Fruit fly (Drosophila melanogaster): ENCODE results near the gene loh.
A peak's percentile ranks its signal among the peaks of the same experiment; 100 is the strongest.

Gene loh

DNA sequence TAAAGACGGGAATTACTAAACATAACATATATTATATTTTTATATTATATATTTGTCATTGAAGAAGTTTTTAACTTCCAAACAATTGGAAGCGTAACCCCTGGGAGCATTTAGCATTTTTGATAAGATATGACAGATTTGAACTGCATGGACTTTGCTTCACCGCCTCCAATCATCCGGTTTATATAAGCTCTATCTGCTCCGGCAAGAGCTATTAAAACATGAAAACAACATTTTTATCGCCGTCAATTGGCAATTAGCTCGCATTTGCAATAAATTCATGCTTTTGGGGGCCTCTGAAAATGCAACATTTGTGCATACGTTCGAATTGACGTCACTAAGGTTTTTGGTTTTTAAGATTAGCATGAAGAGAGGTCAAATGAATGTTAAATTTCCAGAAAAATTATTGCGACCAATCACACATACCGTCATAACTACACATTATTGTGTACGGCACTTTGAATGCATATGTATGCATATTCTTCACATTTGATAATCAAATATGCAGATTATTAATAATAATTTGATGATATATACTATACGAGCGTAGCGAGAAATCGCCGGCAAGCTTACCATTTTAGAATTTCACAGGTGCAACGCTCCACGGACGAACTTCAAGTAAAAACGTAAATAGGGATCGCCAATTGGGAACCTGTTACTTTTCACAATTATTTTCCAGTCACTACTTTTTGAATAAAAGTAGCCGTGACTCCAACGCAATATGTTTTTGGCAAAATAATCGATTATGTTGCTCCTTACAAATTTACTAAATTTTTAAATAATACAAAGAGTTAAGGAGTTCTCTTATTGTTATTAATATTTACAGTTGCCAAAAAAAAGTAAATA is 46.5 kb upstream of the loh start, which contains the start of gene Mdh1:
Gene Mdh1 (minus strand): TSS at position 691 of the 846 bp plus-strand sequence.
- peak; percentile 11 to 40 for TF ChIP-seq ss (GFP tag; optimal IDR thresholded peaks at IDR 0.05)
- TF ChIP-seq vri (GFP tag; optimal IDR thresholded peaks at IDR 0.05), result peak; percentile 55
- TF ChIP-seq Eip93F (GFP tag; optimal IDR thresholded peaks at IDR 0.05), result peak; percentile 18
- no peak for TF ChIP-seq CG6276 (GFP tag; optimal IDR thresholded peaks at IDR 0.05)
- no peak for TF ChIP-seq lz (GFP tag; optimal IDR thresholded peaks at IDR 0.05)
- peak; percentile 64 for TF ChIP-seq Eip78C (GFP tag)
- TF ChIP-seq Hr4 (GFP tag; optimal IDR thresholded peaks at IDR 0.05), result no peak
- no peak for TF ChIP-seq CG11294 (GFP tag; IDR thresholded peaks at IDR 0.05)
- peak; percentile 4 for TF ChIP-seq CG6808 (GFP tag; optimal IDR thresholded peaks at IDR 0.05)

DNA sequence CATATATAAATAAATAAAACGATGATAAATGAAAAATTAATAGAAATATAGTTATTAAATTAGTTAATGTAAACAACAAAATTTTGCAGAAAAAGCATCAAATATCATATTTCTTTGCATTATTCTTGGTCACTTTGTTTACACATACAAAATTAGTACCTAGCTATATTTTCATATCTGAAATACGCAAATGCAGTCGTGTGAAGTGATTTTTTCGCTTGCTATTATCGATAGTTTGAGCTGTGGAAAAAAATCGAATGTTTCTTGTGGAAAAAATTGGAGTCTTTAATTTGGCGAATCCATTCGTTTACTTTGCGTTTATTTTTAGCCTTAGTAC is 45.9 kb upstream of the loh start, which contains the start of gene Cnot4:
Gene Cnot4 (plus strand): TSS at position 229 of the 337 bp plus-strand sequence.
- TF ChIP-seq Met (GFP tag; optimal IDR thresholded peaks at IDR 0.05), result no peak
- TF ChIP-seq CG8319 (GFP tag; optimal IDR thresholded peaks at IDR 0.05), result no peak
- TF ChIP-seq CG11902 (GFP tag; optimal IDR thresholded peaks at IDR 0.05), result no peak
- no peak for TF ChIP-seq CG15336 (GFP tag; IDR thresholded peaks at IDR 0.05)
- TF ChIP-seq dsx (GFP tag; optimal IDR thresholded peaks at IDR 0.05; ENCODE audit: poor library complexity, severe bottlenecking), result no peak
- no peak for TF ChIP-seq Hr39 (GFP tag; optimal IDR thresholded peaks at IDR 0.05)
- no peak for TF ChIP-seq salr (GFP tag; optimal IDR thresholded peaks at IDR 0.05)

DNA sequence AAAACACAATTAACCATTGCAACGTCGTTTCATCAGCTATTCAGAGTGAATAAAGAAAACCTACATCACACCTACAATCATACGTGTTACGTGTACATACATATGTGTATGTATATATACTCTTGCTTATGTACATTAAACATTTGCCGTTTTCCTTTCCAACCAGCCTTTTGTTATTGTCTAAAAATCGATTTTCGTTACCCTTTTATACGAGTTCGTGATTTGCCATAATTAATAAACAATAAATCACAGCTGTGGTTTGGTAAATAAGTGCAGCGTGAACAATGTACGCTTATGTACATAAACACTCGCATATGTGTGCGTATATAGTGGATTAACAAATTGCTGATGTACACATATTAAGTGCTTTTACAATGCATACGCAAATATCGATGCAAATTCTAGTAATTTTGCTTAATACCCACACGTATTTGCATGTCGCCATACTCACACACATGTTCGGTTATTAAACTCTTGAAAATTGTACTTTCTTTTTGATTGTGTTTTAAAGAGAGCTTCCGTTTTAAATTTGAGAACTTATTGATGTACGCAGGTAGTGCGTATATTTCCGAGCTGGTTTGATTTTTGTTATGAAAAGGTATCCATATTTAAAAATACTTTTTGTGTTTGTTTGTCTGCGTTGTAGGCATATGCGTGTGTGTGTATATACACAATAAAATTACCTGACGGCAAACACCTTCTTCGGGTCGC is 45.3 kb upstream of the loh start:
- TF ChIP-seq spab (GFP tag; optimal IDR thresholded peaks at IDR 0.05), result no peak
- peak; percentile 46 for TF ChIP-seq Eip78C (GFP tag)
- no peak for TF ChIP-seq CG11294 (GFP tag; IDR thresholded peaks at IDR 0.05)
- no peak for TF ChIP-seq achi (GFP tag; optimal IDR thresholded peaks at IDR 0.05)
- peak; percentile 50 for TF ChIP-seq vri (GFP tag; optimal IDR thresholded peaks at IDR 0.05)
- peak; percentile 14 for TF ChIP-seq esn (GFP tag; optimal IDR thresholded peaks at IDR 0.05)
- TF ChIP-seq fkh (GFP tag; optimal IDR thresholded peaks at IDR 0.05), result peak; percentile 83
- TF ChIP-seq ss (GFP tag; optimal IDR thresholded peaks at IDR 0.05), result peak in 1 of 2 experiments; percentile 72
- peak; percentile 28 for TF ChIP-seq topi (GFP tag; optimal IDR thresholded peaks at IDR 0.05)

DNA sequence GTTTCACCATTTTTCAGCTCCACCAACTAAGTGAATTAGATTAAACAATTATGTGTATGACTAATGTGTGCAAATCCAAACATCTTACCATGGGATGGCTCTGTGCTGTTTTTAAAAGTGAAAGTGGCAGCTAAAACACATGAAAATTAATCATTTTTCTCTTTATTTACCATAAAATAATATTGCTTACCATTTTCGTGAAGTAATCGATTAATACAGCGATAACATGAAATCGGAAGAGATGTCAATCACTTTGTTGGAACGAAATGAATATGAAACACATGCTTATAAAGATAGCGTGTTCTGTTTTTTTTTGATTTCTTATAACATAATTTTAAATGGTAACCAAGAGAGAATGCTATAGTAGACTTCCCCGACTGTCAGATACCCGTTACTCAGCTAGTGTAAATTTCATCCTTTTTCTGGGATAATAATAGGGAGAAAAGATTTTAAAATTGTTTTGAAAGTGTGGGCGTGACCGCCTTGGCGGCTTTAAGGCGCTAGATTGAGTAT is 38.5 kb upstream of the loh start:
- peak; percentile 50 for TF ChIP-seq Eip78C (GFP tag)
- peak; percentile 78 for TF ChIP-seq CG10669 (GFP tag; optimal IDR thresholded peaks at IDR 0.05)
- peak; percentile 9 for TF ChIP-seq fkh (GFP tag; optimal IDR thresholded peaks at IDR 0.05)
- TF ChIP-seq CG11294 (GFP tag; IDR thresholded peaks at IDR 0.05), result no peak
- TF ChIP-seq esn (GFP tag; optimal IDR thresholded peaks at IDR 0.05), result no peak

DNA sequence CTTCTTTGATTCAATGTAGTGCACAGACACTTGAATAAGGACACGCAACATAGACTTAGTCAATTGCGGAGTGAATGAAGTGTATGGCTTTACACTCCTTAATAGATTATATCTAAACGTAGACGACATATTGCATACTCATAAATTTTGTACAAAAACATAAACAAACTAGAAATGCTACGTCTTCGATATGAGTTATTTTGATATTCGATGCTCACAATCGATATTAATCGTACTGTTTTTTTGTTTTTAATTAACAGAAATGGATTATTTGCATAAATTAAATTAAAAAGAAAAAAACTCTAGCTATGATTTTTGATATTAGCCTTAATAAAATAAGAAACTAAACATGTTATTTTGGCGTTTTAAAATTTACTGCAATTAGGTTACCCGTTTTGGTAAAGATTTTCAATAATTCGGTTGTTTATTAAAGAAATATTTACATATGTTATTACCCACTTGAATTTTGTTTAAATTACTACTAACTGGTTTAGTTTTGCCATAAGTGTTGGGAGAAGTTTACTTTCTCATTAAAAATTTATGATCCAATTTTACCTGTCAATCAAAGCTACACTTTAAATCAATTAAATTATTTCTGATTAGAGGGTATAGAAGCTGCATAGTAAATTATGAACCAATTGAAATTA is 37.2 kb upstream of the loh start, which contains the start of the genes CG17768, LSm-4 and Ir31a:
Gene CG17768 (minus strand): TSS at position 196 of the 647 bp plus-strand sequence.
Gene LSm-4 (minus strand): TSS at position 196 of the 647 bp plus-strand sequence.
Gene Ir31a (plus strand): TSS at position 558 of the 647 bp plus-strand sequence.
- peak; percentile 23 for TF ChIP-seq Eip78C (GFP tag)
- no peak for TF ChIP-seq Ets21C (GFP tag; optimal IDR thresholded peaks at IDR 0.05)
- peak; percentile 33 for TF ChIP-seq fkh (GFP tag; optimal IDR thresholded peaks at IDR 0.05)

DNA sequence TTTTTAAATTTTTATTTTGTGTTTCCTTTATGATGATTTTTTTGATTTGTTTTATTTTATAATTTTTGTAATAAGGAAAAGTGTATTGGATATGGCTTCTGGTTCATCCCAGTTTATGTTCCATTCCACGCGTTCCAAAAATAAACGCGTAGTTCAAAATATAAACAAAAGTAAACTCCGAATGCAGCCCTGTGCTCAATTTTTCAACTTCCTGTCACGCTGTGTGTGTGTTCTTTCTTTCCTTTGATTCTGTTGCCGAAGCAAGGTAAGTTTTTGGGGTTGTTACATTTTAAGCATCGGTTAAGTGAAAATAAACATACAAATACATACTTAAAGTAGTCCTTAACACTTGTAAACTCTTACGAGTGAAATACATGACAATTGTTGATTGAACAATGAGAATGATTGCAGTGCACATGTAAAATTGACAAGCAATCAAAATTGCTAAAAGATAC is 34.2 kb upstream of the loh start, which contains the start of the genes Ip259 and RpS27A:
Gene Ip259 (plus strand): TSS at position 231 of the 455 bp plus-strand sequence.
Gene RpS27A (plus strand): TSS at position 231 of the 455 bp plus-strand sequence.
- TF ChIP-seq CG31627 (GFP tag; optimal IDR thresholded peaks at IDR 0.05) (peak; percentile 77), topi (GFP tag; optimal IDR thresholded peaks at IDR 0.05) (peak; percentile 71), Eip75B (GFP tag; optimal IDR thresholded peaks at IDR 0.05) (no peak), CG8119 (GFP tag; IDR thresholded peaks at IDR 0.05) (peak; percentile 36; the same call in 1 of the 3 replicates), CG6808 (GFP tag; optimal IDR thresholded peaks at IDR 0.05) (no peak), spab (GFP tag; optimal IDR thresholded peaks at IDR 0.05) (no peak), esn (GFP tag; optimal IDR thresholded peaks at IDR 0.05) (peak; percentile 85), CG7368 (GFP tag; optimal IDR thresholded peaks at IDR 0.05) (no peak), salr (GFP tag; optimal IDR thresholded peaks at IDR 0.05) (peak in 1 of 2 experiments; percentile 88), CG16779 (tag; optimal IDR thresholded peaks at IDR 0.05) (no peak), Blimp-1 (GFP tag; optimal IDR thresholded peaks at IDR 0.05) (peak; percentile 61), fkh (GFP tag; optimal IDR thresholded peaks at IDR 0.05) (peak; percentile 59), Hr39 (GFP tag; optimal IDR thresholded peaks at IDR 0.05) (no peak), CG6854 (GFP tag; optimal IDR thresholded peaks at IDR 0.05) (peak; percentile 84), CG6163 (GFP tag; IDR thresholded peaks at IDR 0.05) (no peak), lz (GFP tag; optimal IDR thresholded peaks at IDR 0.05) (peak; percentile 80), Sox14 (GFP tag; optimal IDR thresholded peaks at IDR 0.05) (no peak), CG6276 (GFP tag; optimal IDR thresholded peaks at IDR 0.05) (no peak), Met (GFP tag; optimal IDR thresholded peaks at IDR 0.05) (no peak), CG8319 (GFP tag; optimal IDR thresholded peaks at IDR 0.05) (peak; percentile 60), Eip93F (GFP tag; optimal IDR thresholded peaks at IDR 0.05) (peak; percentile 21)

Measured in whole organism, prepupa.